Fruit fly (Drosophila melanogaster) whole organism, pupa: Measurements from ENCODE around the gene Membrin.

Experiments used
- CG10348 ChIP-seq: fragments of 200-800 bp; sonication (Bioruptor generic); IDR thresholded peaks from 2 replicates; pipeline ENCODE4 v1.3.6; 2022; ENCODE audit warnings: missing biosample characterization, missing genetic modification characterization
- CG12605 ChIP-seq: fragments of 200-800 bp; sonication (Bioruptor generic); IDR thresholded peaks from 2 replicates; pipeline ENCODE4 v1.3.6; 2022; ENCODE audit warnings: missing biosample characterization, missing genetic modification characterization
- CG14655 ChIP-seq: fragments of 200-800 bp; sonication (Bioruptor generic); optimal IDR thresholded peaks from 3 replicates; lab custom pipeline; 2017; ENCODE audit warnings: mild to moderate bottlenecking, missing biosample characterization, missing genetic modification reagents, missing genetic modification characterization
- CG15710 ChIP-seq: fragments of 200-800 bp; sonication (Bioruptor generic); optimal IDR thresholded peaks from 2 replicates; lab custom pipeline; 2018; ENCODE audit warnings: missing biosample characterization, mild to moderate bottlenecking, missing genetic modification characterization, moderate library complexity
- CG34367 ChIP-seq: fragments of 200-800 bp; sonication (Bioruptor generic); optimal IDR thresholded peaks from 2 replicates; lab custom pipeline; 2018; ENCODE audit warnings: missing biosample characterization, mild to moderate bottlenecking, missing genetic modification characterization
- CG9948 ChIP-seq: fragments of 200-800 bp; sonication (Bioruptor generic); optimal IDR thresholded peaks from 2 replicates; lab custom pipeline; 2018; ENCODE audit warnings: missing biosample characterization, mild to moderate bottlenecking, missing genetic modification characterization, moderate library complexity
- EcR ChIP-seq: fragments of 200-800 bp; sonication (Bioruptor generic); optimal IDR thresholded peaks from 3 replicates; lab custom pipeline; 2019; ENCODE audit warnings: missing biosample characterization, missing genetic modification characterization, mild to moderate bottlenecking, moderate library complexity, missing genetic modification reagents
- Pif1A ChIP-seq: fragments of 200-800 bp; sonication (Bioruptor generic); optimal IDR thresholded peaks from 3 replicates; lab custom pipeline; 2016; ENCODE audit warnings: missing biosample characterization, missing genetic modification characterization
- Snoo ChIP-seq: fragments of 200-800 bp; sonication (Bioruptor generic); optimal IDR thresholded peaks from 3 replicates; lab custom pipeline; 2017; ENCODE audit warnings: missing biosample characterization, mild to moderate bottlenecking, missing genetic modification characterization, inconsistent platforms
- gl ChIP-seq: fragments of 200-800 bp; sonication (Bioruptor generic); optimal IDR thresholded peaks from 2 replicates; lab custom pipeline; 2018; ENCODE audit warnings: missing biosample characterization, mild to moderate bottlenecking, missing genetic modification characterization

dm6 chr3L:5385762-5386161 is 19.5 kb downstream of the Membrin start:
- TF ChIP-seq CG34367 (no peak), CG15710 (tag; lab: Kevin White, UChicago) (no peak), gl (no peak), Pif1A (GFP tag; lab: Kevin White, UChicago) (no peak), CG12605 (GFP tag; lab: Robert Waterston, UW) (no peak), Snoo (tag; lab: Kevin White, UChicago) (no peak), CG14655 (GFP tag; lab: Kevin White, UChicago) (no peak), CG10348 (GFP tag; lab: Robert Waterston, UW) (no peak), CG9948 (tag; lab: Kevin White, UChicago) (no peak), EcR (GFP tag; lab: Kevin White, UChicago) (no peak)
